Worm (Caenorhabditis elegans) whole organism, early embryonic: Measurements from ENCODE around the gene ZK488.6.

Experiments
- ama-1 ChIP-seq: fragments of 150-350 bp; optimal IDR thresholded peaks from 2 replicates; lab custom pipeline; 2014
- hmbx-1 ChIP-seq: sonication (generic microtip); optimal IDR thresholded peaks from 2 replicates; lab custom pipeline; 2016; ENCODE audit warnings: mild to moderate bottlenecking, missing genetic modification characterization, missing compliant biosample characterization
- pes-1 ChIP-seq: fragments of 200-800 bp; sonication (Bioruptor generic); IDR thresholded peaks from 2 replicates; pipeline ENCODE4 v1.3.6; 2022; ENCODE audit warnings: missing genetic modification reagents, missing genetic modification characterization, missing compliant biosample characterization
- scrt-1 ChIP-seq: fragments of 200-800 bp; sonication (Bioruptor generic); IDR thresholded peaks from 2 replicates; pipeline ENCODE4 v1.3.6; 2022; ENCODE audit warnings: missing genetic modification characterization, missing compliant biosample characterization
- tra-4 ChIP-seq: sonication (generic microtip); optimal IDR thresholded peaks from 2 replicates; lab custom pipeline; 2017; ENCODE audit warnings: missing genetic modification characterization, missing compliant biosample characterization

- TF ChIP-seq hmbx-1 (no peak), scrt-1 (GFP tag; lab: Robert Waterston, UW) (no peak), ama-1 (no peak), pes-1 (no peak), tra-4 (tag; lab: Kevin White, UChicago) (no peak)
These were observed 19.4 kb downstream of the ZK488.6 start, which contains the start of gene srlf-36 for ce11 chrV:609671-610070.
